Worm (Caenorhabditis elegans): ENCODE data around the gene nep-25.

DNA sequence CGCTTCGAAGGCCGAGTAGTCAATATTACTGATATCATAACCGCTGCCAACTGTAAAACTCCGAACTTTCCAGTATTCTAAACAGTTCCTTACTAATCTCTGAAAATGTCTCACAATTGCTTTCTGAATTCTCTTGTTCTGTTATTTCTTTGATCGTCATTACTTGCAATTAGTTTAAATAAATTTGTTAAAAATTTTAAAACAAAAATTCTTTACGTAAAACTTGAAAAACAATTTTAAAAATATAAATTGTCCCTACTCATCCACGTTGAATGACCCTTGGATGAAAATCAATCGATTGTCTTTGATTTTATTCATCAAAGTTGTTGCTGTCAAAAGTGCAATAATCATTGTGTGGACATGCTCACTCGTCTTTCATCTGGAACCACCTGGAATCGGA is 47.8 kb upstream of the nep-25 start, which contains the start of gene acdh-8:
- TF ChIP-seq unc-62 (GFP tag; optimal IDR thresholded peaks at IDR 0.05): no peak
- no peak for TF ChIP-seq mls-2 (tag; optimal IDR thresholded peaks at IDR 0.05)
- no peak for TF ChIP-seq nhr-28 (tag; optimal IDR thresholded peaks at IDR 0.05)
- TF ChIP-seq nhr-12 (tag; optimal IDR thresholded peaks at IDR 0.05): no peak
- no peak for TF ChIP-seq blmp-1 (tag; optimal IDR thresholded peaks at IDR 0.05)
